Fruit fly (Drosophila melanogaster) whole organism, pupa: ENCODE results near the gene CG4991.

ENCODE experiments used
- CG10348 ChIP-seq: fragments of 200-800 bp; sonication (Bioruptor generic); IDR thresholded peaks from 2 replicates; pipeline ENCODE4 v1.3.6; 2022; ENCODE audit warnings: missing biosample characterization, missing genetic modification characterization
- CG12605 ChIP-seq: fragments of 200-800 bp; sonication (Bioruptor generic); IDR thresholded peaks from 2 replicates; pipeline ENCODE4 v1.3.6; 2022; ENCODE audit warnings: missing biosample characterization, missing genetic modification characterization
- CG13204 ChIP-seq: fragments of 200-800 bp; sonication (Bioruptor generic); optimal IDR thresholded peaks from 2 replicates; lab custom pipeline; 2018; ENCODE audit warnings: missing biosample characterization, mild to moderate bottlenecking, missing genetic modification characterization, moderate library complexity
- CG14655 ChIP-seq: fragments of 200-800 bp; sonication (Bioruptor generic); optimal IDR thresholded peaks from 3 replicates; lab custom pipeline; 2017; ENCODE audit warnings: mild to moderate bottlenecking, missing biosample characterization, missing genetic modification reagents, missing genetic modification characterization
- CG15710 ChIP-seq: fragments of 200-800 bp; sonication (Bioruptor generic); optimal IDR thresholded peaks from 2 replicates; lab custom pipeline; 2018; ENCODE audit warnings: missing biosample characterization, mild to moderate bottlenecking, missing genetic modification characterization, moderate library complexity
- CG17806 ChIP-seq: fragments of 200-800 bp; sonication (Bioruptor generic); optimal IDR thresholded peaks from 2 replicates; lab custom pipeline; 2018; ENCODE audit warnings: missing biosample characterization, mild to moderate bottlenecking, missing genetic modification characterization, moderate library complexity
- CG32121 ChIP-seq: fragments of 200-800 bp; sonication (Bioruptor generic); IDR thresholded peaks from 2 replicates; pipeline ENCODE4 v1.3.6; 2022; ENCODE audit warnings: missing biosample characterization, missing genetic modification characterization
- CG34367 ChIP-seq: fragments of 200-800 bp; sonication (Bioruptor generic); optimal IDR thresholded peaks from 2 replicates; lab custom pipeline; 2018; ENCODE audit warnings: missing biosample characterization, mild to moderate bottlenecking, missing genetic modification characterization
- CG4496 ChIP-seq: fragments of 200-800 bp; sonication (Bioruptor generic); IDR thresholded peaks from 3 replicates; pipeline ENCODE4 v1.3.6; 2022; ENCODE audit warnings: missing biosample characterization, missing genetic modification characterization
- CG8159 ChIP-seq: fragments of 200-800 bp; sonication (Bioruptor generic); optimal IDR thresholded peaks from 3 replicates; lab custom pipeline; 2018; ENCODE audit warnings: missing biosample characterization, mild to moderate bottlenecking, missing genetic modification characterization, moderate library complexity
- CG8301 ChIP-seq: fragments of 200-800 bp; sonication (Bioruptor generic); optimal IDR thresholded peaks from 2 replicates; lab custom pipeline; 2018; ENCODE audit warnings: missing biosample characterization, mild to moderate bottlenecking, missing genetic modification characterization
- CG9948 ChIP-seq: fragments of 200-800 bp; sonication (Bioruptor generic); optimal IDR thresholded peaks from 2 replicates; lab custom pipeline; 2018; ENCODE audit warnings: missing biosample characterization, mild to moderate bottlenecking, missing genetic modification characterization, moderate library complexity
- D1 ChIP-seq: fragments of 200-800 bp; sonication (Bioruptor generic); optimal IDR thresholded peaks from 2 replicates; lab custom pipeline; 2018; ENCODE audit warnings: missing biosample characterization, mild to moderate bottlenecking, missing genetic modification characterization, moderate library complexity
- EcR ChIP-seq: fragments of 200-800 bp; sonication (Bioruptor generic); optimal IDR thresholded peaks from 3 replicates; lab custom pipeline; 2019; ENCODE audit warnings: missing biosample characterization, missing genetic modification characterization, mild to moderate bottlenecking, moderate library complexity, missing genetic modification reagents
- Ets98B ChIP-seq: fragments of 200-800 bp; sonication (Bioruptor generic); IDR thresholded peaks from 2 replicates; pipeline ENCODE4 v1.3.6; 2022; ENCODE audit warnings: missing biosample characterization, missing genetic modification characterization
- Pif1A ChIP-seq: fragments of 200-800 bp; sonication (Bioruptor generic); optimal IDR thresholded peaks from 3 replicates; lab custom pipeline; 2016; ENCODE audit warnings: missing biosample characterization, missing genetic modification characterization
- Pif1B ChIP-seq: fragments of 200-800 bp; sonication (Bioruptor generic); optimal IDR thresholded peaks from 3 replicates; lab custom pipeline; 2016; ENCODE audit warnings: missing biosample characterization, missing genetic modification characterization
- Snoo ChIP-seq: fragments of 200-800 bp; sonication (Bioruptor generic); optimal IDR thresholded peaks from 3 replicates; lab custom pipeline; 2017; ENCODE audit warnings: missing biosample characterization, mild to moderate bottlenecking, missing genetic modification characterization, inconsistent platforms
- fd96Ca ChIP-seq: fragments of 200-800 bp; sonication (Bioruptor generic); IDR thresholded peaks from 3 replicates; pipeline ENCODE4 v1.3.6; 2022; ENCODE audit warnings: missing biosample characterization, missing genetic modification characterization
- gl ChIP-seq: fragments of 200-800 bp; sonication (Bioruptor generic); optimal IDR thresholded peaks from 2 replicates; lab custom pipeline; 2018; ENCODE audit warnings: missing biosample characterization, mild to moderate bottlenecking, missing genetic modification characterization
- rn ChIP-seq: fragments of 200-800 bp; sonication (Bioruptor generic); IDR thresholded peaks from 2 replicates; pipeline ENCODE4 v1.3.6; 2022; ENCODE audit warnings: missing biosample characterization, missing genetic modification characterization

CG4991 gene

DNA sequence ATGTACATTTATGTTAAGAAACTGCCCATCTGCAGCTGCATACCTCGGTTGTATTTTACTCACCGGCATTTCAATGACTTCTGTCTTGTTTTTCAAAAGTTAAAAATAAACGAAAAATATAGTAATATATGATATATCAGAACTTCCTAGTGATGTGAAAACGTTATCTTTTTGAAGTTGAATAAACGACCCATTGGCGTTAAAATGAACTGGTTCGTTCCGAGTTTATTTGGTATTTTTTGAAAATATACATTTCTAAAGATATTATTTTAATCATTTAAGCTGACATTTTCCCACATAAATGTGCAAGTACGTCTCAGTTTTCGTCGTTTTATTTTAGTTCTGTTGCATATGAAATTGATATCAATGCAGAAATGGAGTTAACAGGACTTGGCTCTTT, 14.1 kb downstream of the CG4991 start, which contains the start of gene Arpc3B:
Gene Arpc3B, minus strand, starts transcription at position 146 of the 400 bp plus-strand sequence.
- TF ChIP-seq CG12605 (GFP tag; lab: Robert Waterston, UW), result no peak
- TF ChIP-seq fd96Ca (GFP tag; lab: Robert Waterston, UW), result no peak
- no peak for TF ChIP-seq CG4496 (GFP tag; lab: Robert Waterston, UW)
- no peak for TF ChIP-seq CG13204 (GFP tag; lab: Kevin White, UChicago)
- no peak for TF ChIP-seq gl
- TF ChIP-seq CG10348 (GFP tag; lab: Robert Waterston, UW), result no peak

DNA sequence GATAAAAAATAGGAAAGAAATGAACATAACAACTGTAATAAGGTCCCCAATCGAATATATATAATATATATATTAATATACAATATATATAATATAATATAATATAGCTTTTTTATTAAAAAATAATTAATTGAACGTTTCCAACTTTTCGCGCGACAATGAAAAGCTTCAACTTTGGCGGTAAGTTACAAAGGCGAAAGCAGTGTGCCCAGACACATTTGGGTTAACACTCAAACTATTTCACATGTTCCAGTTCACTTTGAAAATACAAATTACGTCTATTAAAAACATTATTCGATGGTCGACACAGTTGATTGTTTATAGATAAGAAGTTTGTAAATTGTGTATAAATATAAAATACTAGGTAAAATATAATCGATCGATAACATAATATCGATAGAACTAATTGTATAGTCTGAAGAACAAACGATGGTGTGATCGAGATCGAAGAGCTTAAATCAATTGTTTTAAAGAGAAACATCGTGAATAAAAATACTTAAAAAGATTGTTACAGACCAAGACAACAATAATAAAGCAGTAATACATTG, 14.6 kb downstream of the CG4991 start:
- TF ChIP-seq Ets98B (no peak), CG4496 (GFP tag; lab: Robert Waterston, UW) (no peak), CG17806 (tag; lab: Kevin White, UChicago) (no peak), fd96Ca (GFP tag; lab: Robert Waterston, UW) (no peak), gl (no peak), rn (no peak), CG8159 (tag; lab: Kevin White, UChicago) (no peak)

DNA sequence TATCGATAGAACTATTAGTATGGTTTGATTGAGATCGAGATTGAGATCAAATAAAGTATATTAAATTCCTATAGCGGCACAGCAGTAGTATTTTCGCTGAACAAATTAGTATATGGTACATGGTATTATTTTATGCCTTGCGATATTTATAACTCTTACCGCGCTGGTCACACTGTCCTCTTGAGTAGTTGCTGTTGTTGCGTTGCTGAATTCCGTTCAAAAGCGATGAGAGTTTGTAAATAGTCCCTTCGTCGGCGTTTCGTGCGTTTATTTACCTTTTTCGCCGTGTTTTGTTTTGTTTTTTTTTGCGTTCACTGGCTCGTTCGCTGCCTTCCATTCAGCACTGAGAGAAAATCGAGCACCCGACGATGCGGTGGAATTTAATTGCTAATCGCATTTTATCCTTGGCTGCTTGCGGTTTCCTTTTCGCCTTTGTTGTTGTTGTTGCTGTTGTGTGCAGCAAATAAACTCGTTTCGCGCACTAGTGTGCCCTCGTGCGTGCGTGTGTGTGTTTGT, 15.8 kb downstream of the CG4991 start, which contains the start of gene CG5004:
Gene CG5004, plus strand, starts transcription at position 182 of the 516 bp plus-strand sequence.
- no peak for TF ChIP-seq CG12605 (GFP tag; lab: Robert Waterston, UW)
- TF ChIP-seq CG15710 (tag; lab: Kevin White, UChicago), result peak; percentile 10
- TF ChIP-seq CG13204 (GFP tag; lab: Kevin White, UChicago), result peak; percentile 29
- TF ChIP-seq CG32121 (GFP tag; lab: Robert Waterston, UW), result no peak
- no peak for TF ChIP-seq CG8301 (tag; lab: Kevin White, UChicago)
- no peak for TF ChIP-seq CG8159 (tag; lab: Kevin White, UChicago)
- no peak for TF ChIP-seq CG14655 (GFP tag; lab: Kevin White, UChicago)
- TF ChIP-seq Ets98B, result peak; percentile 26; the same call in 1 of the 2 replicates
- no peak for TF ChIP-seq Snoo (tag; lab: Kevin White, UChicago)
- TF ChIP-seq CG9948 (tag; lab: Kevin White, UChicago), result no peak
- TF ChIP-seq EcR (GFP tag; lab: Kevin White, UChicago), result peak; percentile 62
- peak; percentile 11 for TF ChIP-seq gl
- TF ChIP-seq D1, result no peak
- TF ChIP-seq Pif1B (GFP tag; lab: Kevin White, UChicago), result no peak

DNA sequence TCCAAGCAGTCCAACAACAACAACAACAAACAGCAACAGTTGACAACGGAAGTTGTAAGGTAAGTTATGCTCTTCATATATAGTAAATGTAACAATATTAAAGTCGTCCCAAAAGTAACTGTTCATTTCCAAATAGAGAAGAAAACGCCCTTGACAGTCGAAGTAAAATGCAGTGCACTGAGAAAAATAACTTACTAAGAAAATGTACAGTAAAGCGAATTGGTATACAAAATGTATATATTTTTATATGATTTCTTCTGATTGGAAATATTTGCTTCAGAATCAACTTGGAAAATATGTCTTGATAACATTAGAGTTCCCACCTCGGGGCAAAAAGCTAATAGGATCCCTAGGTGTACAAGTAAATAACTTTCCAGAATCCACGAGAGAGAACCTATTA, 16.3 kb downstream of the CG4991 start:
- TF ChIP-seq Pif1B (GFP tag; lab: Kevin White, UChicago) (peak; percentile 19), D1 (no peak), CG8159 (tag; lab: Kevin White, UChicago) (peak; percentile 3)

DNA sequence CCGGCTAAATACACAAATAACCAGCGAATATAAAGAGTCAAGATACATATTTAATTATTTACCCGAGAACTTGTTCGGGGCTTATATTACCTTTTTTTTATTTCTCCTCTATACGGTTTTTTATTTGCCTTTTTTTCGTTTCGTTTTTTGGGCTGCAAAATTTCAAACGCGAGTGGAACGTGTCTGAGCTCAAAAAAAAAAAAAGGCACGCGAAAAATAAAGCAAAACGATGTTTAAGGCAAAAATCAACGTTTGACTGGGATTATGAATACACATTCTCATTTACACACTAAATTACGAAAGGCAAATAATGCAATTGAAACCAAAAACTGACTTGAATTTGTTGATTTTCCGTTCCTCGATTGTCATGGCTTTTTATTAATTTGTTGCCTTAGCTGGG, 18.0 kb downstream of the CG4991 start:
- no peak for TF ChIP-seq gl
- TF ChIP-seq fd96Ca (GFP tag; lab: Robert Waterston, UW), result 0 out of 3 replicates have a peak, but pooled peaks have one; percentile 19

- no peak for TF ChIP-seq CG17806 (tag; lab: Kevin White, UChicago)
- no peak for TF ChIP-seq EcR (GFP tag; lab: Kevin White, UChicago)
- TF ChIP-seq fd96Ca (GFP tag; lab: Robert Waterston, UW), result no peak
- no peak for TF ChIP-seq CG8301 (tag; lab: Kevin White, UChicago)
- TF ChIP-seq CG14655 (GFP tag; lab: Kevin White, UChicago), result no peak
- no peak for TF ChIP-seq CG15710 (tag; lab: Kevin White, UChicago)
- TF ChIP-seq gl, result no peak
- TF ChIP-seq CG10348 (GFP tag; lab: Robert Waterston, UW), result no peak
- TF ChIP-seq CG4496 (GFP tag; lab: Robert Waterston, UW), result no peak
- TF ChIP-seq Pif1A (GFP tag; lab: Kevin White, UChicago), result no peak
- TF ChIP-seq Pif1B (GFP tag; lab: Kevin White, UChicago), result no peak
- no peak for TF ChIP-seq Snoo (tag; lab: Kevin White, UChicago)
- no peak for TF ChIP-seq rn
- TF ChIP-seq Ets98B, result no peak
These were observed 19.0 kb downstream of the CG4991 start for dm6 chrX:17110556-17111177.

DNA sequence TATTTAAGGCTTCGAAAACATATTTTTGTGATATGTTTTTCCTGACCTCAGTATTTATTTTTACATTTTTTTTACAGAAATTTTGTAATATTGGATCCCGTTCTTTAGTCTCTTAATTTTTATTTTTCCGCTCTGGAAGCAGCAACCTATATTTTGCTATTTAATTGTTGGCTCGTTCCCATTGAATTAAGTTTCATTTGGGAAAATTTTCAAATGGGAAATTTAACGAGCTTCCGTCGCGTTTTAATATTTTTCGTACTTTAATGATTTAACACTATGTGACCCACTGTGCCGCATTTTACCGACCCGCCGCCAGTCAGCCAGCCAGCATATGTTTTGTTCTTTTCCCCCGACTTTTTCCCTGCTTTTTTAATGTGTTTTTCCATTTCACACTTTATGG, 19.6 kb downstream of the CG4991 start:
- TF ChIP-seq CG14655 (GFP tag; lab: Kevin White, UChicago) (peak; percentile 63), CG32121 (GFP tag; lab: Robert Waterston, UW) (peak; percentile 9; the same call in 1 of the 2 replicates), CG34367 (tag; lab: Kevin White, UChicago) (no peak), Pif1A (GFP tag; lab: Kevin White, UChicago) (peak; percentile 13), Pif1B (GFP tag; lab: Kevin White, UChicago) (peak; percentile 31), CG13204 (GFP tag; lab: Kevin White, UChicago) (no peak), CG9948 (tag; lab: Kevin White, UChicago) (peak; percentile 16), CG4496 (GFP tag; lab: Robert Waterston, UW) (peak; percentile 59; the same call in 2 of the 3 replicates), CG8301 (tag; lab: Kevin White, UChicago) (peak; percentile 34), EcR (GFP tag; lab: Kevin White, UChicago) (no peak)
